Fruit fly (Drosophila melanogaster): ENCODE data around the gene Edc3.
A peak's percentile ranks its signal among the peaks of the same experiment; 100 is the strongest.

The Edc3 gene

dm6 chr3L:17485280-17485792, 44.3 kb downstream of the Edc3 start (continued):
- TF ChIP-seq caup (GFP tag; optimal IDR thresholded peaks at IDR 0.05; ENCODE audit: severe bottlenecking) = peak; percentile 51
- TF ChIP-seq CG10267 (tag; optimal IDR thresholded peaks at IDR 0.05) = peak; percentile 40
- no peak for TF ChIP-seq CG9437 (GFP tag; optimal IDR thresholded peaks at IDR 0.05)
- peak; percentile 75 for TF ChIP-seq fd102C (GFP tag; optimal IDR thresholded peaks at IDR 0.05)
- TF ChIP-seq btn (GFP tag; optimal IDR thresholded peaks at IDR 0.05) = peak; percentile 43
- peak; percentile 8 for TF ChIP-seq sug (tag; optimal IDR thresholded peaks at IDR 0.05)
- peak; percentile 42 for TF ChIP-seq CG9876 (GFP tag; optimal IDR thresholded peaks at IDR 0.05)
- peak; percentile 61 for TF ChIP-seq her (GFP tag; optimal IDR thresholded peaks at IDR 0.05)
- TF ChIP-seq p53 (GFP tag; optimal IDR thresholded peaks at IDR 0.05) = peak; percentile 30
- peak; percentile 96 for TF ChIP-seq Asciz (GFP tag; optimal IDR thresholded peaks at IDR 0.05)
- no peak for TF ChIP-seq bbx (GFP tag; IDR thresholded peaks at IDR 0.05; ENCODE audit: partially characterized antibody)
- peak; percentile 90 for TF ChIP-seq nerfin-1 (tag; optimal IDR thresholded peaks at IDR 0.05)
- no peak for TF ChIP-seq CG2120 (GFP tag; optimal IDR thresholded peaks at IDR 0.05)
- peak; percentile 80 for TF ChIP-seq CG9727 (GFP tag; optimal IDR thresholded peaks at IDR 0.05)
- TF ChIP-seq CG16813 (GFP tag; IDR thresholded peaks at IDR 0.05; ENCODE audit: partially characterized antibody) = no peak
- peak; percentile 63 for TF ChIP-seq bigmax (GFP tag; optimal IDR thresholded peaks at IDR 0.05)
- TF ChIP-seq CkIIα-i1 (GFP tag; IDR thresholded peaks at IDR 0.05) = no peak
- peak; percentile 66; the same call in 1 of the 2 replicates for TF ChIP-seq stc (GFP tag; IDR thresholded peaks at IDR 0.05)
- TF ChIP-seq ara (GFP tag; IDR thresholded peaks at IDR 0.05) = peak; percentile 79
- peak; percentile 87 for TF ChIP-seq Blimp-1 (GFP tag; optimal IDR thresholded peaks at IDR 0.05)
- TF ChIP-seq fd64A (GFP tag; optimal IDR thresholded peaks at IDR 0.05) = peak; percentile 98
- TF ChIP-seq sens (GFP tag) = peak; percentile 96
- peak; percentile 70 for TF ChIP-seq Sry-β (GFP tag; optimal IDR thresholded peaks at IDR 0.05)
- no peak for TF ChIP-seq Adf1 (GFP tag; IDR thresholded peaks at IDR 0.05)
- TF ChIP-seq CG4820 (GFP tag; optimal IDR thresholded peaks at IDR 0.05) = peak; percentile 58
- peak; percentile 81 for TF ChIP-seq CG8924 (tag; optimal IDR thresholded peaks at IDR 0.05)
- no peak for TF ChIP-seq dati (GFP tag; IDR thresholded peaks at IDR 0.05)
- TF ChIP-seq Tbp (GFP tag; optimal IDR thresholded peaks at IDR 0.05) = no peak
- TF ChIP-seq chm (GFP tag; IDR thresholded peaks at IDR 0.05) = peak; percentile 88; the same call in 1 of the 2 replicates
- no peak for TF ChIP-seq fru (optimal IDR thresholded peaks at IDR 0.05)
- no peak for TF ChIP-seq jigr1 (GFP tag; IDR thresholded peaks at IDR 0.05)
- no peak for TF ChIP-seq CG7372 (GFP tag; IDR thresholded peaks at IDR 0.05)
- TF ChIP-seq Xbp1 (GFP tag; optimal IDR thresholded peaks at IDR 0.05) = peak; percentile 44
- peak; percentile 70 for TF ChIP-seq D19A (tag; optimal IDR thresholded peaks at IDR 0.05)
- TF ChIP-seq Fer1 (GFP tag; optimal IDR thresholded peaks at IDR 0.05) = peak; percentile 47
- TF ChIP-seq CG31441 (GFP tag; IDR thresholded peaks at IDR 0.05) = peak; percentile 85
- TF ChIP-seq Stat92E (GFP tag; optimal IDR thresholded peaks at IDR 0.05) = peak in 1 of 3 experiments; percentile 31
- peak; percentile 72 for TF ChIP-seq dmrt99B (tag; optimal IDR thresholded peaks at IDR 0.05)
- no peak for TF ChIP-seq vfl (GFP tag; optimal IDR thresholded peaks at IDR 0.05)
- TF ChIP-seq h (optimal IDR thresholded peaks at IDR 0.05) = no peak
- TF ChIP-seq Dip2 (GFP tag; IDR thresholded peaks at IDR 0.05) = no peak
- peak; percentile 86 for TF ChIP-seq Awh (GFP tag; IDR thresholded peaks at IDR 0.05)
- TF ChIP-seq Elba2 (GFP tag; optimal IDR thresholded peaks at IDR 0.05) = no peak
- TF ChIP-seq CG6854 (GFP tag; optimal IDR thresholded peaks at IDR 0.05) = peak; percentile 45
- TF ChIP-seq CG1603 (tag; optimal IDR thresholded peaks at IDR 0.05) = peak; percentile 94
- TF ChIP-seq pzg (GFP tag; optimal IDR thresholded peaks at IDR 0.05) = no peak
- TF ChIP-seq CG6689 (GFP tag; IDR thresholded peaks at IDR 0.05) = no peak
- no peak for TF ChIP-seq al (GFP tag; IDR thresholded peaks at IDR 0.05)
- TF ChIP-seq hb (GFP tag; IDR thresholded peaks at IDR 0.05; ENCODE audit: partially characterized antibody) = no peak
- peak; percentile 39 for TF ChIP-seq Max (GFP tag; optimal IDR thresholded peaks at IDR 0.05)
- TF ChIP-seq ind (GFP tag; optimal IDR thresholded peaks at IDR 0.05) = no peak
